In the genomic region with DNA sequence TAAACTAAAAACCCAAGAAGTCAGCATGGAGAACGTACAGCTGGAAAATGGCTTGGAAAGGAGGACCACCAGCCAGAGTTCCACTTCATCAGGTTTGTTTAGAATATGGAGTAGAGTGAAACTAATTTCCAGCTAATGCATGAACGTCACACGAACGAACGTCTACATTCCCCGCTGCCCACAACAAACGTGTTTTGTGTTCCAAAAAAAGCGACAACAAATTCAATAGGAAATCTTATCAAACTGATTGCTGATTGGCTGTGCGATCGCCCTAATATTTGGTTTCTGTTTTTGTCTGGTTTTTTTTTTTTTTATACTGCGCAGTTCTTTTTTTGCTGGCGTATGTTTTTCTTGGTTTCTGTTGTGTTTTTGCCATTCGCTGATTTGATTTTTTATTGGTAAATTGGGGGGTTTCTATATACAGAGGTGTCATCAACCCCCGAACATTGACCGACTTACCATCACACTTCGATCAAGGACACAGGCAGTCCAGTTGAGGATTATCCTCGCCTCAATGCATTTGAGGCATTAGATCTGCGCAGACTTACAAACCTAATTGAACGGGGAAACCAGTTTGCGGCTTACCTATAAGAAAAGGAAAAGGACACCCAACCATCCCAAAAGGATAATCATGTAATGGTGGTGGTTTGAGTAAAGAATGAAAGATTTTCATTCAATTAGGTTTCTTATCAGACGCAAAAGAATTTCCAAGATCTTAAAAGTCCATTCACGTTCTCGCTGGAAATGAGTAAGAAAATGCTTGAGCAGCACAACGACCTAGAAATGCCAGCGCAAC, we compare ENCODE assay signal across 3 fruit fly cellular contexts.
TF ChIP-seq lines count a peak whose summit lies in the region.

No protein-coding gene starts in this region.

- no peak for TF ChIP-seq CTCF in whole organism, embryonic (GFP tag; optimal IDR thresholded peaks at IDR 0.05; lab: Kevin White, UChicago)

TF ChIP-seq in whole organism, embryonic, 481 proteins besides CTCF, POLR2A, EP300 and RAD21 (continues in another document):
- no peak for TF ChIP-seq CG12744 (GFP tag; optimal IDR thresholded peaks at IDR 0.05; lab: Kevin White, UChicago)
- TF ChIP-seq rib (GFP tag; IDR thresholded peaks at IDR 0.05; lab: Robert Waterston, UW), result peak; percentile 68; the same call in 1 of the 2 replicates
- peak in 1 of 3 experiments; percentile 21 for TF ChIP-seq Stat92E (GFP tag; optimal IDR thresholded peaks at IDR 0.05; lab: Kevin White, UChicago)
- TF ChIP-seq Deaf1 (tag; optimal IDR thresholded peaks at IDR 0.05; lab: Kevin White, UChicago), result no peak
- peak; percentile 67 for TF ChIP-seq grn (GFP tag; optimal IDR thresholded peaks at IDR 0.05; lab: Kevin White, UChicago)
- TF ChIP-seq oc (tag; optimal IDR thresholded peaks at IDR 0.05; lab: Kevin White, UChicago), result peak; percentile 35
- TF ChIP-seq insv (GFP tag; optimal IDR thresholded peaks at IDR 0.05; lab: Kevin White, UChicago), result peak; percentile 28 to 94
- peak; percentile 5 for TF ChIP-seq CG7839 (tag; optimal IDR thresholded peaks at IDR 0.05; lab: Kevin White, UChicago)
- no peak for TF ChIP-seq CG9609 (GFP tag; optimal IDR thresholded peaks at IDR 0.05; lab: Kevin White, UChicago)
- TF ChIP-seq dm (GFP tag; optimal IDR thresholded peaks at IDR 0.05; lab: Kevin White, UChicago), result peak; percentile 20
- no peak for TF ChIP-seq Rfx (GFP tag; IDR thresholded peaks at IDR 0.05; lab: Robert Waterston, UW)
- TF ChIP-seq CG33213 (GFP tag; optimal IDR thresholded peaks at IDR 0.05; lab: Kevin White, UChicago), result no peak
- peak; percentile 85 for TF ChIP-seq CG13624 (GFP tag; optimal IDR thresholded peaks at IDR 0.05; lab: Kevin White, UChicago)
- TF ChIP-seq chinmo (GFP tag; IDR thresholded peaks at IDR 0.05; lab: Robert Waterston, UW; ENCODE audit: partially characterized antibody), result no peak
- TF ChIP-seq CG13287 (GFP tag; IDR thresholded peaks at IDR 0.05; lab: Robert Waterston, UW; ENCODE audit: partially characterized antibody), result no peak
- TF ChIP-seq sqz (GFP tag; optimal IDR thresholded peaks at IDR 0.05; lab: Kevin White, UChicago), result peak; percentile 87
- TF ChIP-seq Asciz (GFP tag; optimal IDR thresholded peaks at IDR 0.05; lab: Kevin White, UChicago), result no peak
- TF ChIP-seq Drgx (GFP tag; IDR thresholded peaks at IDR 0.05; lab: Robert Waterston, UW), result no peak
- 0 out of 2 replicates have a peak, but pooled peaks have one; percentile 3 for TF ChIP-seq CG8765 (GFP tag; IDR thresholded peaks at IDR 0.05; lab: Robert Waterston, UW)
- peak; percentile 97 for TF ChIP-seq pros (GFP tag; optimal IDR thresholded peaks at IDR 0.05; lab: Kevin White, UChicago)
- peak; percentile 69 for TF ChIP-seq Nf-YC (tag; optimal IDR thresholded peaks at IDR 0.05; lab: Kevin White, UChicago)
- peak; percentile 83 for TF ChIP-seq Elba2 (GFP tag; optimal IDR thresholded peaks at IDR 0.05; lab: Kevin White, UChicago)
- TF ChIP-seq CG15479 (GFP tag; optimal IDR thresholded peaks at IDR 0.05; lab: Kevin White, UChicago), result peak; percentile 76
- TF ChIP-seq CG14441 (GFP tag; IDR thresholded peaks at IDR 0.05; lab: Robert Waterston, UW), result peak; percentile 42; the same call in 1 of the 2 replicates
- no peak for TF ChIP-seq CG2202 (tag; optimal IDR thresholded peaks at IDR 0.05; lab: Kevin White, UChicago)
- TF ChIP-seq az2 (GFP tag; optimal IDR thresholded peaks at IDR 0.05; lab: Kevin White, UChicago), result no peak

TF ChIP-seq in whole organism, prepupa, 60 proteins besides CTCF, POLR2A, EP300 and RAD21:
- no peak for TF ChIP-seq CG8319 (GFP tag; optimal IDR thresholded peaks at IDR 0.05; lab: Kevin White, UChicago)
- TF ChIP-seq Ets21C (GFP tag; optimal IDR thresholded peaks at IDR 0.05; lab: Kevin White, UChicago), result no peak
- TF ChIP-seq Sox15 (GFP tag; optimal IDR thresholded peaks at IDR 0.05; lab: Kevin White, UChicago), result no peak
- TF ChIP-seq OdsH (GFP tag; optimal IDR thresholded peaks at IDR 0.05; lab: Kevin White, UChicago), result no peak
- peak; percentile 42 for TF ChIP-seq svp (GFP tag; lab: Kevin White, UChicago)
- TF ChIP-seq Sox102F (GFP tag; optimal IDR thresholded peaks at IDR 0.05; lab: Kevin White, UChicago), result no peak
- no peak for TF ChIP-seq cyc (GFP tag; optimal IDR thresholded peaks at IDR 0.05; lab: Kevin White, UChicago)
- no peak for TF ChIP-seq CG1621 (tag; optimal IDR thresholded peaks at IDR 0.05; lab: Kevin White, UChicago)
- TF ChIP-seq CG7368 (GFP tag; optimal IDR thresholded peaks at IDR 0.05; lab: Kevin White, UChicago), result no peak

TF ChIP-seq in whole organism, wandering third instar larva, 38 proteins besides CTCF, POLR2A, EP300 and RAD21:
- no peak for TF ChIP-seq sv (GFP tag; optimal IDR thresholded peaks at IDR 0.05; lab: Kevin White, UChicago)
- peak; percentile 4 for TF ChIP-seq CrebA (GFP tag; optimal IDR thresholded peaks at IDR 0.05; lab: Kevin White, UChicago; ENCODE audit: borderline replicate concordance)
- TF ChIP-seq Rel (GFP tag; optimal IDR thresholded peaks at IDR 0.05; lab: Kevin White, UChicago), result no peak
- peak; percentile 84 for TF ChIP-seq Rel (tag; optimal IDR thresholded peaks at IDR 0.05; lab: Kevin White, UChicago)
- peak; percentile 48 for TF ChIP-seq psq (GFP tag; optimal IDR thresholded peaks at IDR 0.05; lab: Kevin White, UChicago)
